Worm (Caenorhabditis elegans): ENCODE measurements around the gene E02C12.11.

- TF ChIP-seq him-1 (tag; optimal IDR thresholded peaks at IDR 0.05) (no peak), W03F9.2 (tag; optimal IDR thresholded peaks at IDR 0.05) (no peak), dao-5 (tag; optimal IDR thresholded peaks at IDR 0.05) (no peak)
Observed at ce11 chrV:9406890-9407289, 27.2 kb upstream of the E02C12.11 start.

Measured in whole organism, L4/young adult.